Worm (Caenorhabditis elegans): ENCODE measurements around the gene R13D11.3.
A peak's percentile ranks its signal among the peaks of the same experiment; 100 is the strongest.

Gene R13D11.3

ce11 chrV:774341-774740, 40.5 kb upstream of the R13D11.3 start:
- TF ChIP-seq ham-2 (GFP tag; optimal IDR thresholded peaks at IDR 0.05) = no peak
- no peak for TF ChIP-seq unc-39 (tag; optimal IDR thresholded peaks at IDR 0.05)
- TF ChIP-seq unc-62 (GFP tag; optimal IDR thresholded peaks at IDR 0.05) = no peak
- TF ChIP-seq lin-13 (tag; optimal IDR thresholded peaks at IDR 0.05) = no peak
- TF ChIP-seq drap-1 (GFP tag; optimal IDR thresholded peaks at IDR 0.05) = no peak
- TF ChIP-seq nhr-237 (tag; optimal IDR thresholded peaks at IDR 0.05) = no peak

- TF ChIP-seq mep-1 (tag; optimal IDR thresholded peaks at IDR 0.05) (peak; percentile 16), nhr-28 (tag; optimal IDR thresholded peaks at IDR 0.05) (no peak)
Measured at ce11 chrV:774875-775359, 39.9 kb upstream of the R13D11.3 start, which contains the start of gene srbc-58. TSS of gene srbc-58 (plus strand) at chrV:774995.

ce11 chrV:777285-777684, 37.5 kb upstream of the R13D11.3 start, which contains the start of gene R09E12.9:
TSS of gene R09E12.9 (plus strand) at chrV:777600.
- no peak for TF ChIP-seq nhr-237 (tag; optimal IDR thresholded peaks at IDR 0.05)
- peak; percentile 83 for TF ChIP-seq nhr-28 (tag; optimal IDR thresholded peaks at IDR 0.05)

- no peak for TF ChIP-seq ceh-83 (GFP tag; optimal IDR thresholded peaks at IDR 0.05)
Measured at ce11 chrV:778339-778738, 36.5 kb upstream of the R13D11.3 start, which contains the start of gene srbc-59. TSS of gene srbc-59 (plus strand) at chrV:778639.

ce11 chrV:779999-780398, 34.8 kb upstream of the R13D11.3 start, which contains the start of gene srbc-60:
TSS of gene srbc-60 (plus strand) at chrV:780299.
- no peak for TF ChIP-seq blmp-1 (tag; optimal IDR thresholded peaks at IDR 0.05)
- TF ChIP-seq mab-5 (tag; optimal IDR thresholded peaks at IDR 0.05) = no peak
- TF ChIP-seq ceh-83 (GFP tag; optimal IDR thresholded peaks at IDR 0.05) = no peak
- TF ChIP-seq pha-4 (tag; optimal IDR thresholded peaks at IDR 0.05) = no peak
- TF ChIP-seq lin-13 (tag; optimal IDR thresholded peaks at IDR 0.05) = no peak
- TF ChIP-seq snpc-4 (tag; optimal IDR thresholded peaks at IDR 0.05) = no peak
- TF ChIP-seq elt-1 (tag; optimal IDR thresholded peaks at IDR 0.05; ENCODE audit: borderline replicate concordance, insufficient read depth) = no peak
- no peak for TF ChIP-seq flh-1 (GFP tag; optimal IDR thresholded peaks at IDR 0.05)
- TF ChIP-seq lsy-2 (tag; optimal IDR thresholded peaks at IDR 0.05) = no peak
- TF ChIP-seq nhr-12 (tag; optimal IDR thresholded peaks at IDR 0.05) = no peak
- TF ChIP-seq ham-2 (GFP tag; optimal IDR thresholded peaks at IDR 0.05) = no peak
- TF ChIP-seq ceh-43 (GFP tag; optimal IDR thresholded peaks at IDR 0.05) = no peak
- no peak for TF ChIP-seq cnd-1 (tag; optimal IDR thresholded peaks at IDR 0.05)
- no peak for TF ChIP-seq bed-3 (GFP tag; optimal IDR thresholded peaks at IDR 0.05)
- TF ChIP-seq lin-32 (GFP tag; optimal IDR thresholded peaks at IDR 0.05) = no peak
- no peak for TF ChIP-seq unc-120 (tag; optimal IDR thresholded peaks at IDR 0.05; ENCODE audit: poor library complexity, severe bottlenecking)

- TF ChIP-seq hlh-1 (tag; optimal IDR thresholded peaks at IDR 0.05) (no peak), mep-1 (tag; optimal IDR thresholded peaks at IDR 0.05) (no peak), ces-1 (GFP tag; optimal IDR thresholded peaks at IDR 0.05) (no peak), sptf-1 (tag; optimal IDR thresholded peaks at IDR 0.05) (no peak), ceh-43 (GFP tag; optimal IDR thresholded peaks at IDR 0.05) (no peak), M03D4.4 (tag; optimal IDR thresholded peaks at IDR 0.05) (no peak), drap-1 (GFP tag; optimal IDR thresholded peaks at IDR 0.05) (no peak), sem-2 (GFP tag; optimal IDR thresholded peaks at IDR 0.05) (no peak), tbx-8 (GFP tag; optimal IDR thresholded peaks at IDR 0.05) (no peak), snpc-4 (tag; optimal IDR thresholded peaks at IDR 0.05) (no peak), lin-13 (tag; optimal IDR thresholded peaks at IDR 0.05) (no peak), flh-1 (GFP tag; optimal IDR thresholded peaks at IDR 0.05) (no peak), nhr-76 (tag; optimal IDR thresholded peaks at IDR 0.05) (no peak)
Measured at ce11 chrV:782432-782831, 32.4 kb upstream of the R13D11.3 start, which contains the start of gene srab-16. TSS of gene srab-16 (plus strand) at chrV:782732.
